Worm (Caenorhabditis elegans): ENCODE results near the gene fbxa-135.

The fbxa-135 gene

ce11 chrV:15451421-15451820 lies 49.4 kb downstream of the fbxa-135 start, which contains the start of gene srw-33:
Gene srw-33 (minus strand): TSS chrV:15451521.
- TF ChIP-seq hmbx-1 (tag; optimal IDR thresholded peaks at IDR 0.05) (no peak), hnd-1 (tag; optimal IDR thresholded peaks at IDR 0.05) (no peak), ceh-13 (GFP tag; optimal IDR thresholded peaks at IDR 0.05) (no peak), tbx-11 (GFP tag; IDR thresholded peaks at IDR 0.05) (no peak)

All from whole organism, early embryonic.